Worm (Caenorhabditis elegans): Measurements from ENCODE around the gene lgc-58.

Gene lgc-58

ce11 chrX:6097551-6097950 lies 22.2 kb downstream of the lgc-58 start, which contains the start of gene C15H9.4:
C15H9.4 (plus strand) TSS chrX:6097643.
- TF ChIP-seq mcd-1 (GFP tag; IDR thresholded peaks at IDR 0.05), result 0 out of 2 replicates have a peak, but pooled peaks have one; percentile 8
- no peak for TF ChIP-seq let-526 (GFP tag; IDR thresholded peaks at IDR 0.05)
- TF ChIP-seq lin-40 (tag; optimal IDR thresholded peaks at IDR 0.05), result peak; percentile 2
- TF ChIP-seq cebp-1 (GFP tag; IDR thresholded peaks at IDR 0.05), result no peak
- TF ChIP-seq cebp-1 (tag; optimal IDR thresholded peaks at IDR 0.05), result peak; percentile 56
- no peak for TF ChIP-seq sdz-38 (tag; optimal IDR thresholded peaks at IDR 0.05)
- 0 out of 2 replicates have a peak, but pooled peaks have one; percentile 29 for TF ChIP-seq pbrm-1 (GFP tag; IDR thresholded peaks at IDR 0.05)
- peak; percentile 31; the same call in 1 of the 2 replicates for TF ChIP-seq zfh-2 (GFP tag; conservative IDR thresholded peaks at IDR 0.05)
- TF ChIP-seq repo-1 (tag; optimal IDR thresholded peaks at IDR 0.05), result peak; percentile 35
- peak; percentile 71; the same call in 1 of the 2 replicates for TF ChIP-seq nfyb-1 (GFP tag; IDR thresholded peaks at IDR 0.05)
- TF ChIP-seq dox-1 (GFP tag; IDR thresholded peaks at IDR 0.05), result 0 out of 2 replicates have a peak, but pooled peaks have one; percentile 22
- TF ChIP-seq lin-26 (GFP tag; IDR thresholded peaks at IDR 0.05), result no peak
- TF ChIP-seq tbp1 (GFP tag; optimal IDR thresholded peaks at IDR 0.05), result peak; percentile 26
- peak; percentile 51 for TF ChIP-seq ceh-27 (GFP tag; optimal IDR thresholded peaks at IDR 0.05)

- TF ChIP-seq nhr-80 (tag; optimal IDR thresholded peaks at IDR 0.05) (peak; percentile 66), unc-62 (GFP tag; optimal IDR thresholded peaks at IDR 0.05) (peak; percentile 53), dox-1 (GFP tag; IDR thresholded peaks at IDR 0.05) (no peak)
Measured at ce11 chrX:6098420-6098819, 23.1 kb downstream of the lgc-58 start.

ce11 chrX:6100395-6101099 lies 25.2 kb downstream of the lgc-58 start:
- peak; percentile 75 for TF ChIP-seq nhr-80 (tag; optimal IDR thresholded peaks at IDR 0.05)
- TF ChIP-seq repo-1 (tag; optimal IDR thresholded peaks at IDR 0.05), result no peak
- TF ChIP-seq rpc-1 (optimal IDR thresholded peaks at IDR 0.05), result no peak
- TF ChIP-seq rpc-1 (tag; optimal IDR thresholded peaks at IDR 0.05), result no peak
- TF ChIP-seq hmg-1.2 (GFP tag; IDR thresholded peaks at IDR 0.05), result no peak
- peak; percentile 29; the same call in 1 of the 2 replicates for TF ChIP-seq dox-1 (GFP tag; IDR thresholded peaks at IDR 0.05)

ce11 chrX:6103297-6103696 lies 28.0 kb downstream of the lgc-58 start, which contains the start of gene C15H9.11:
C15H9.11 (minus strand) TSS chrX:6103397.
- TF ChIP-seq snpc-1.3 (tag; optimal IDR thresholded peaks at IDR 0.05; ENCODE audit: insufficient read depth) (no peak), sdz-38 (tag; optimal IDR thresholded peaks at IDR 0.05) (no peak), zim-3 (tag; optimal IDR thresholded peaks at IDR 0.05) (no peak)

ce11 chrX:6107962-6108361 lies 32.7 kb downstream of the lgc-58 start:
- TF ChIP-seq C06A6.2 (GFP tag; conservative IDR thresholded peaks at IDR 0.05) (no peak), K11D2.4 (GFP tag; IDR thresholded peaks at IDR 0.05) (no peak)

ce11 chrX:6109288-6109770 lies 34.0 kb downstream of the lgc-58 start, which contains the start of gene kynu-1:
kynu-1 (minus strand) TSS chrX:6109338.
- TF ChIP-seq bed-1 (GFP tag; IDR thresholded peaks at IDR 0.05) (no peak), nhr-80 (tag; optimal IDR thresholded peaks at IDR 0.05) (peak; percentile 45)

- TF ChIP-seq him-1 (tag; optimal IDR thresholded peaks at IDR 0.05) (no peak), F57C9.4 (tag; optimal IDR thresholded peaks at IDR 0.05) (no peak), tbx-9 (tag; optimal IDR thresholded peaks at IDR 0.05; ENCODE audit: borderline replicate concordance) (no peak), snpc-1.1 (tag; optimal IDR thresholded peaks at IDR 0.05; ENCODE audit: insufficient read depth) (no peak), nhr-179 (tag; optimal IDR thresholded peaks at IDR 0.05) (no peak), attf-5 (GFP tag; optimal IDR thresholded peaks at IDR 0.05) (no peak), F23B12.7 (tag; optimal IDR thresholded peaks at IDR 0.05; ENCODE audit: insufficient read depth) (no peak)
Measured at ce11 chrX:6112817-6113216, 37.5 kb downstream of the lgc-58 start, which contains the start of gene prx-3. prx-3 (minus strand) TSS chrX:6112917.

Measured in whole organism, young adult.